Worm (Caenorhabditis elegans): Measurements from ENCODE around the gene Y81B9A.1.

Gene Y81B9A.1

ce11 chrX:9146953-9147352, 45.3 kb upstream of the Y81B9A.1 start (continued):
- no peak for TF ChIP-seq ceh-62 (tag; optimal IDR thresholded peaks at IDR 0.05)
- TF ChIP-seq mxl-3 (GFP tag; optimal IDR thresholded peaks at IDR 0.05), result peak; percentile 32
- TF ChIP-seq vab-7 (GFP tag; IDR thresholded peaks at IDR 0.05), result no peak
- TF ChIP-seq dmd-6 (GFP tag; IDR thresholded peaks at IDR 0.05), result peak; percentile 32; the same call in 1 of the 2 replicates
- no peak for TF ChIP-seq ceh-82 (tag; optimal IDR thresholded peaks at IDR 0.05)
- no peak for TF ChIP-seq madf-5 (GFP tag; IDR thresholded peaks at IDR 0.05)
- no peak for TF ChIP-seq set-16 (GFP tag; IDR thresholded peaks at IDR 0.05)
- TF ChIP-seq lin-13 (GFP tag; optimal IDR thresholded peaks at IDR 0.05), result no peak
- no peak for TF ChIP-seq nhr-11 (tag; optimal IDR thresholded peaks at IDR 0.05)
- TF ChIP-seq daf-8 (GFP tag; IDR thresholded peaks at IDR 0.05), result no peak
- TF ChIP-seq nhr-102 (tag; optimal IDR thresholded peaks at IDR 0.05), result no peak
- TF ChIP-seq lin-29 (GFP tag; IDR thresholded peaks at IDR 0.05), result no peak
- TF ChIP-seq ceh-28 (tag; optimal IDR thresholded peaks at IDR 0.05), result no peak
- TF ChIP-seq lin-15B (tag; optimal IDR thresholded peaks at IDR 0.05), result no peak
- TF ChIP-seq unc-39 (tag; optimal IDR thresholded peaks at IDR 0.05), result no peak
- TF ChIP-seq zfp-2 (tag; optimal IDR thresholded peaks at IDR 0.05), result no peak
- TF ChIP-seq nhr-77 (tag; optimal IDR thresholded peaks at IDR 0.05), result no peak
- TF ChIP-seq tag-97 (GFP tag; IDR thresholded peaks at IDR 0.05), result no peak
- TF ChIP-seq spr-1 (tag; optimal IDR thresholded peaks at IDR 0.05), result no peak
- no peak for TF ChIP-seq ceh-32 (tag; optimal IDR thresholded peaks at IDR 0.05; ENCODE audit: poor library complexity)
- TF ChIP-seq nhr-237 (tag; optimal IDR thresholded peaks at IDR 0.05), result no peak
- TF ChIP-seq skn-1 (tag; optimal IDR thresholded peaks at IDR 0.05), result no peak
- no peak for TF ChIP-seq lin-38 (GFP tag; IDR thresholded peaks at IDR 0.05)
- TF ChIP-seq ctbp-1 (GFP tag; IDR thresholded peaks at IDR 0.05), result no peak
- TF ChIP-seq rbr-2 (tag; optimal IDR thresholded peaks at IDR 0.05), result no peak
- no peak for TF ChIP-seq T20F7.1 (GFP tag; optimal IDR thresholded peaks at IDR 0.05)
- TF ChIP-seq unc-130 (GFP tag; optimal IDR thresholded peaks at IDR 0.05), result no peak
- TF ChIP-seq zfp-3 (GFP tag; conservative IDR thresholded peaks at IDR 0.05), result no peak
- no peak for TF ChIP-seq Y105C5A.15 (GFP tag; IDR thresholded peaks at IDR 0.05)

DNA sequence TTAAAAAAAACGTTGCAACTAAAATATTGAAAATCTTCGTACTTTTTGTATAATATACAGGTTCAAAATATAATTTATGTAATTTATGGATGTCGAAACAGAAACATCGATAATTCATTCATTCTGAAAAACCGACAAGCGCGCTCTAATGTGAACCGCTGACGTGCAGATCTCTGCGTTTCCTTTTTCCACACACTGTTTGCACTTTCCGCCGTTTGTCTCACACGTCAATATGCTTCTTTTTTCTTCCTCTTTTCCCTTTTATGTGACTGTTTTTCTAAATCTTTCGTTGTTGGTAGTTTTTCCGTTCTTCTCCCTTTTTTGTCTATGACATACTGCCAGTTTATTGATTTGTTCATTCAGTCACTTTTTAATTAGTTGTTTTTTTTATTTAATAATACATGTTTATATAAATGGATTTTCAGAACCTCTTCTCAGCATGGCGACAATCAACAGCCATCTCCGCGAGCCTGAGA, 41.9 kb upstream of the Y81B9A.1 start, which contains the start of gene tmbi-4:
tmbi-4 (plus strand) TSS at position 426 of the 476 bp plus-strand sequence.
- TF ChIP-seq egl-27 (tag; optimal IDR thresholded peaks at IDR 0.05) (no peak), aly-2 (tag; optimal IDR thresholded peaks at IDR 0.05) (no peak), rbr-2 (tag; optimal IDR thresholded peaks at IDR 0.05) (peak; percentile 30), hmg-1.1 (GFP tag; IDR thresholded peaks at IDR 0.05) (peak; percentile 44), lin-38 (GFP tag; IDR thresholded peaks at IDR 0.05) (peak; percentile 79), gei-8 (GFP tag; optimal IDR thresholded peaks at IDR 0.05) (no peak), dmd-6 (GFP tag; IDR thresholded peaks at IDR 0.05) (peak; percentile 47), nhr-77 (tag; optimal IDR thresholded peaks at IDR 0.05) (peak; percentile 21), ceh-20 (GFP tag; IDR thresholded peaks at IDR 0.05) (peak; percentile 36; the same call in 1 of the 2 replicates), skn-1 (tag; optimal IDR thresholded peaks at IDR 0.05) (no peak), ceh-82 (tag; optimal IDR thresholded peaks at IDR 0.05) (no peak), aha-1 (tag) (peak; percentile 51), hlh-11 (tag; optimal IDR thresholded peaks at IDR 0.05) (peak; percentile 77), nhr-25 (tag; optimal IDR thresholded peaks at IDR 0.05; ENCODE audit: borderline replicate concordance, insufficient read depth) (no peak), mxl-3 (GFP tag; optimal IDR thresholded peaks at IDR 0.05) (peak; percentile 33), lin-15B (tag; optimal IDR thresholded peaks at IDR 0.05) (no peak), fkh-10 (GFP tag; optimal IDR thresholded peaks at IDR 0.05) (peak; percentile 23), mdl-1 (tag; optimal IDR thresholded peaks at IDR 0.05) (peak in 1 of 2 experiments; percentile 47), F37D6.2 (tag; optimal IDR thresholded peaks at IDR 0.05) (no peak), mep-1 (tag; optimal IDR thresholded peaks at IDR 0.05) (peak; percentile 74), lim-7 (GFP tag; IDR thresholded peaks at IDR 0.05) (no peak), hif-1 (tag; optimal IDR thresholded peaks at IDR 0.05) (peak in 1 of 2 experiments; percentile 50), ceh-28 (tag; optimal IDR thresholded peaks at IDR 0.05) (no peak), cey-2 (tag; optimal IDR thresholded peaks at IDR 0.05; ENCODE audit: borderline replicate concordance, insufficient read depth) (no peak), unc-62 (GFP tag; optimal IDR thresholded peaks at IDR 0.05 in 1 of 2) (peak in 1 of 2 experiments; percentile 87), unc-62 (tag; optimal IDR thresholded peaks at IDR 0.05) (no peak), set-16 (GFP tag; IDR thresholded peaks at IDR 0.05) (no peak), spr-1 (tag; optimal IDR thresholded peaks at IDR 0.05) (no peak), daf-16 (GFP tag; optimal IDR thresholded peaks at IDR 0.05) (no peak), daf-16 (tag; optimal IDR thresholded peaks at IDR 0.05) (peak; percentile 90), ztf-7 (tag; optimal IDR thresholded peaks at IDR 0.05) (peak; percentile 12), mes-2 (tag; optimal IDR thresholded peaks at IDR 0.05; ENCODE audit: poor library complexity, severe bottlenecking) (peak; percentile 76)

Measured in whole organism, L4 larva.